Worm (Caenorhabditis elegans) whole organism, L4 larva: ENCODE data around the gene let-418.

Source experiments
- aha-1 ChIP-seq: fragments of 150-350 bp; peaks from one replicate; lab custom pipeline; 2014; ENCODE audit warnings: missing biosample characterization, missing genetic modification characterization
- daf-12 ChIP-seq: fragments of 150-350 bp; optimal IDR thresholded peaks from 2 replicates; lab custom pipeline; 2014; ENCODE audit warnings: missing biosample characterization, missing genetic modification reagents, missing genetic modification characterization
- daf-8 ChIP-seq: fragments of 200-800 bp; sonication (Bioruptor generic); IDR thresholded peaks from 2 replicates; pipeline ENCODE4 v1.3.6; 2022; ENCODE audit warnings: missing genetic modification characterization, missing compliant biosample characterization
- lsy-2 ChIP-seq, 2 experiments: fragments of 150-350 bp in 1 of 2; sonication (generic microtip) in 1 of 2; optimal IDR thresholded peaks; 2 replicates each; lab custom pipeline; 2014 to 2017; ENCODE audit warnings: missing biosample characterization in 2 of 2, missing genetic modification characterization in 2 of 2
- madf-9 ChIP-seq: fragments of 200-800 bp; sonication (Bioruptor generic); conservative IDR thresholded peaks from 2 replicates; pipeline ENCODE4 v1.3.6; 2022; ENCODE audit warnings: missing genetic modification reagents, missing genetic modification characterization, missing compliant biosample characterization
- mep-1 ChIP-seq: fragments of 150-350 bp; sonication (generic microtip); optimal IDR thresholded peaks from 3 replicates; lab custom pipeline; 2014; ENCODE audit warnings: missing biosample characterization, missing genetic modification characterization
- nhr-102 ChIP-seq: sonication (generic microtip); optimal IDR thresholded peaks from 2 replicates; lab custom pipeline; 2016; ENCODE audit warnings: mild to moderate bottlenecking, missing genetic modification characterization, moderate library complexity, missing compliant biosample characterization
- nhr-48 ChIP-seq: sonication (generic microtip); optimal IDR thresholded peaks from 2 replicates; lab custom pipeline; 2016; ENCODE audit warnings: mild to moderate bottlenecking, missing genetic modification characterization, missing compliant biosample characterization
- zag-1 ChIP-seq: fragments of 150-350 bp; optimal IDR thresholded peaks from 2 replicates; lab custom pipeline; 2014; ENCODE audit warnings: missing biosample characterization, missing genetic modification characterization

- no peak for TF ChIP-seq nhr-48
- TF ChIP-seq lsy-2 (tag; optimal IDR thresholded peaks at IDR 0.05; lab: Kevin White, UChicago): no peak
- TF ChIP-seq daf-12 (tag; lab: Kevin White, UChicago): no peak
- no peak for TF ChIP-seq madf-9
- no peak for TF ChIP-seq daf-8 (GFP tag; lab: Robert Waterston, UW)
- no peak for TF ChIP-seq zag-1 (tag; lab: Kevin White, UChicago)
- TF ChIP-seq nhr-102 (tag; lab: Kevin White, UChicago): no peak
- TF ChIP-seq mep-1 (tag; lab: Kevin White, UChicago): no peak
- TF ChIP-seq aha-1 (tag; lab: Kevin White, UChicago): no peak
These were observed 41.3 kb upstream of the let-418 start, which contains the start of gene F44E7.7 for ce11 chrV:5785372-5785771.
